Worm (Caenorhabditis elegans): ENCODE results near the gene H12D21.5.

The H12D21.5 gene

ce11 chrV:14930168-14930567 is 36.4 kb downstream of the H12D21.5 start:
- TF ChIP-seq nhr-129 (tag; optimal IDR thresholded peaks at IDR 0.05) (peak; percentile 44), nhr-6 (tag; optimal IDR thresholded peaks at IDR 0.05) (no peak), dmd-4 (tag; optimal IDR thresholded peaks at IDR 0.05) (no peak), lsy-2 (tag; optimal IDR thresholded peaks at IDR 0.05) (peak in 1 of 2 experiments; percentile 31), egl-27 (tag; optimal IDR thresholded peaks at IDR 0.05) (no peak), C34F6.9 (tag; optimal IDR thresholded peaks at IDR 0.05) (peak; percentile 70), nhr-21 (tag; optimal IDR thresholded peaks at IDR 0.05) (no peak), F13H6.1 (tag; optimal IDR thresholded peaks at IDR 0.05) (peak; percentile 7), unc-55 (GFP tag; optimal IDR thresholded peaks at IDR 0.05) (peak; percentile 93), crh-2 (tag; optimal IDR thresholded peaks at IDR 0.05) (peak; percentile 46), Y55F3AM.14 (GFP tag; optimal IDR thresholded peaks at IDR 0.05) (peak; percentile 3), sma-9 (GFP tag; optimal IDR thresholded peaks at IDR 0.05) (no peak), sma-9 (tag; optimal IDR thresholded peaks at IDR 0.05) (no peak)

- TF ChIP-seq nhr-6 (tag; optimal IDR thresholded peaks at IDR 0.05) (no peak), ZK546.5 (tag; optimal IDR thresholded peaks at IDR 0.05) (no peak), elt-3 (tag; optimal IDR thresholded peaks at IDR 0.05) (no peak), mab-5 (tag; optimal IDR thresholded peaks at IDR 0.05) (no peak), nhr-23 (tag; optimal IDR thresholded peaks at IDR 0.05) (no peak), nhr-21 (tag; optimal IDR thresholded peaks at IDR 0.05) (no peak)
These were observed 39.8 kb downstream of the H12D21.5 start for ce11 chrV:14933450-14934218.

DNA sequence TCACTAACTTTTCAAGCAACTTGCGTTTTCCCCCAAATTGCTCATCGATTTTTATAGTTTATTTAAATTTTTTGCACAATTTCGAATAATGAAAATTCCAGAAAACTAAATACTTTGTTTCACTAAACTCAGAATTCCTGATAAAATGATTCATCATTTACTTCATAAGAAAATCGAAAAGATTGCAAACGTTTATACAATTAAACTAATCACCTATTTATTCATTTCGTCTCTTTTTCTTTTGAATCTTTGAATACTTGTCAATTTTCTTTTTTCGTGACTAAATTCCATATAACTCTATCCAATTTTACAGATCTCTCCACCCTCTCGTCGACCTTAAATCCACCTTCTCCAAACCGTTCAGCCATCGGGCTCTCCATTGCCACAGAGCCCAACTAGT is 42.8 kb downstream of the H12D21.5 start, which contains the start of gene C30G7.2:
TSS of gene C30G7.2 (plus strand) at position 301 of the 400 bp plus-strand sequence.
- TF ChIP-seq nhr-6 (tag; optimal IDR thresholded peaks at IDR 0.05) (no peak), nhr-25 (tag; optimal IDR thresholded peaks at IDR 0.05) (no peak), ama-1 (optimal IDR thresholded peaks at IDR 0.05) (no peak), sma-9 (GFP tag; optimal IDR thresholded peaks at IDR 0.05) (no peak), sma-9 (tag; optimal IDR thresholded peaks at IDR 0.05) (no peak), nhr-11 (tag; optimal IDR thresholded peaks at IDR 0.05) (no peak), lin-11 (tag; optimal IDR thresholded peaks at IDR 0.05) (no peak)

DNA sequence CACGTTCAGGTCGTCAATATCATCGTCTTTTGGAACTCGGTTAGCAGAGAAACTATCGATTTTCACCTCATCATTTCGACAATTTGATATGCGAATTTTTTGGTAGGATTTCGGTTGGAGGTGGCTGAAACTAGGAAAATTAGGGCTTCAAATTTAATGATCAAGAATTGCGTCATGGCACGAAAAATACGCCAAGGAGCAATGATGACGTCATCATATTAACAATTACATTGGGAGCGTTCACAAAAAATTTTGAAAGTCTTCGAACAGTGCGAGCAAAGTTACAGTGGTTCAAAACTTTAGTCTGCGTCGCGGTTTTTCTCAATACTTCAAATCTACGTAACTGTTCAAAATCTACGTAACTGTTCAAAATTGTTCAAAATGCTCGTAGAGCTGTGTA is 49.1 kb downstream of the H12D21.5 start:
- TF ChIP-seq crh-2 (tag; optimal IDR thresholded peaks at IDR 0.05) (no peak), skn-1 (tag; optimal IDR thresholded peaks at IDR 0.05) (no peak), ceh-82 (tag; optimal IDR thresholded peaks at IDR 0.05) (no peak), sma-3 (GFP tag; optimal IDR thresholded peaks at IDR 0.05) (no peak), ceh-16 (tag; optimal IDR thresholded peaks at IDR 0.05) (no peak), nhr-25 (tag; optimal IDR thresholded peaks at IDR 0.05) (no peak), elt-1 (tag; optimal IDR thresholded peaks at IDR 0.05) (no peak), unc-55 (GFP tag; optimal IDR thresholded peaks at IDR 0.05) (no peak), ZK546.5 (tag; optimal IDR thresholded peaks at IDR 0.05) (no peak), nhr-23 (tag; optimal IDR thresholded peaks at IDR 0.05) (no peak), ama-1 (optimal IDR thresholded peaks at IDR 0.05) (no peak), nhr-237 (tag; optimal IDR thresholded peaks at IDR 0.05) (no peak), lsy-2 (tag; optimal IDR thresholded peaks at IDR 0.05) (no peak), C34F6.9 (tag; optimal IDR thresholded peaks at IDR 0.05) (no peak), lin-13 (GFP tag; optimal IDR thresholded peaks at IDR 0.05) (no peak), nhr-11 (tag; optimal IDR thresholded peaks at IDR 0.05) (no peak), lin-39 (tag; optimal IDR thresholded peaks at IDR 0.05) (no peak)

DNA sequence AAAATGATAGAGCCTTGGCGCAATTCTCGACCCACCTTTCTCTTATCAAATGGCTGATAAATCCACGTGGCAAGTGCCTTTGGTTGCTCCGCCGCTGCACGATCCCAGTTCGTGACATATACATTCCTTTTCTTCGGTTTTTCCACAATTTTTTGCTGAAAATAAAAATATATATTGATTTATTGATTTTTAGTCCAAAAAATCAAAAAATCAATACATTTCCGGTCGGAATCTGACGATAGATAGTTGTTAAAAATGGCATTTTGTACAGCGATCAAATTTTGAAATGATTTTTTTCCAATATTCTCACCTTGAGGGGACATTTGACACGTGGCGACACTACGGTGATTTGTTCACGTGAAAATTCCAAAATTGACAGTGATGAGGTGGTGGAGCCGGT is 50.0 kb downstream of the H12D21.5 start:
- TF ChIP-seq nhr-25 (tag; optimal IDR thresholded peaks at IDR 0.05) (no peak), lin-13 (GFP tag; optimal IDR thresholded peaks at IDR 0.05) (no peak), ceh-16 (tag; optimal IDR thresholded peaks at IDR 0.05) (no peak), unc-62 (GFP tag; optimal IDR thresholded peaks at IDR 0.05) (no peak), C34F6.9 (tag; optimal IDR thresholded peaks at IDR 0.05) (no peak), nhr-6 (tag; optimal IDR thresholded peaks at IDR 0.05) (no peak), alr-1 (tag; optimal IDR thresholded peaks at IDR 0.05) (no peak), R02D3.7 (tag; optimal IDR thresholded peaks at IDR 0.05) (no peak)
